Fruit fly (Drosophila melanogaster) whole organism, pupa: ENCODE measurements around the gene CG33281.

Experiments
- CG12605 ChIP-seq: fragments of 200-800 bp; sonication (Bioruptor generic); IDR thresholded peaks from 2 replicates; pipeline ENCODE4 v1.3.6; 2022; ENCODE audit warnings: missing biosample characterization, missing genetic modification characterization
- CG14655 ChIP-seq: fragments of 200-800 bp; sonication (Bioruptor generic); optimal IDR thresholded peaks from 3 replicates; lab custom pipeline; 2017; ENCODE audit warnings: mild to moderate bottlenecking, missing biosample characterization, missing genetic modification reagents, missing genetic modification characterization
- CG17806 ChIP-seq: fragments of 200-800 bp; sonication (Bioruptor generic); optimal IDR thresholded peaks from 2 replicates; lab custom pipeline; 2018; ENCODE audit warnings: missing biosample characterization, mild to moderate bottlenecking, missing genetic modification characterization, moderate library complexity
- CG32121 ChIP-seq: fragments of 200-800 bp; sonication (Bioruptor generic); IDR thresholded peaks from 2 replicates; pipeline ENCODE4 v1.3.6; 2022; ENCODE audit warnings: missing biosample characterization, missing genetic modification characterization
- CG34367 ChIP-seq: fragments of 200-800 bp; sonication (Bioruptor generic); optimal IDR thresholded peaks from 2 replicates; lab custom pipeline; 2018; ENCODE audit warnings: missing biosample characterization, mild to moderate bottlenecking, missing genetic modification characterization
- D1 ChIP-seq: fragments of 200-800 bp; sonication (Bioruptor generic); optimal IDR thresholded peaks from 2 replicates; lab custom pipeline; 2018; ENCODE audit warnings: missing biosample characterization, mild to moderate bottlenecking, missing genetic modification characterization, moderate library complexity
- EcR ChIP-seq: fragments of 200-800 bp; sonication (Bioruptor generic); optimal IDR thresholded peaks from 3 replicates; lab custom pipeline; 2019; ENCODE audit warnings: missing biosample characterization, missing genetic modification characterization, mild to moderate bottlenecking, moderate library complexity, missing genetic modification reagents
- Ets98B ChIP-seq: fragments of 200-800 bp; sonication (Bioruptor generic); IDR thresholded peaks from 2 replicates; pipeline ENCODE4 v1.3.6; 2022; ENCODE audit warnings: missing biosample characterization, missing genetic modification characterization
- Pif1A ChIP-seq: fragments of 200-800 bp; sonication (Bioruptor generic); optimal IDR thresholded peaks from 3 replicates; lab custom pipeline; 2016; ENCODE audit warnings: missing biosample characterization, missing genetic modification characterization
- Snoo ChIP-seq: fragments of 200-800 bp; sonication (Bioruptor generic); optimal IDR thresholded peaks from 3 replicates; lab custom pipeline; 2017; ENCODE audit warnings: missing biosample characterization, mild to moderate bottlenecking, missing genetic modification characterization, inconsistent platforms
- gl ChIP-seq: fragments of 200-800 bp; sonication (Bioruptor generic); optimal IDR thresholded peaks from 2 replicates; lab custom pipeline; 2018; ENCODE audit warnings: missing biosample characterization, mild to moderate bottlenecking, missing genetic modification characterization
- rn ChIP-seq: fragments of 200-800 bp; sonication (Bioruptor generic); IDR thresholded peaks from 2 replicates; pipeline ENCODE4 v1.3.6; 2022; ENCODE audit warnings: missing biosample characterization, missing genetic modification characterization

- TF ChIP-seq CG34367 (no peak), CG12605 (GFP tag; lab: Robert Waterston, UW) (no peak), rn (GFP tag; lab: Robert Waterston, UW) (no peak), CG17806 (no peak), CG14655 (no peak), Ets98B (GFP tag; lab: Robert Waterston, UW) (no peak), gl (tag; lab: Kevin White, UChicago) (no peak), Snoo (no peak), EcR (GFP tag; lab: Kevin White, UChicago) (no peak), D1 (no peak), Pif1A (GFP tag; lab: Kevin White, UChicago) (no peak), CG32121 (GFP tag; lab: Robert Waterston, UW) (no peak)
Observed at dm6 chr2L:3280484-3280993, 43.5 kb upstream of the CG33281 start, which contains the start of gene OtopLb.
